Fruit fly (Drosophila melanogaster): ENCODE data around the gene CG14369.

The CG14369 gene

DNA sequence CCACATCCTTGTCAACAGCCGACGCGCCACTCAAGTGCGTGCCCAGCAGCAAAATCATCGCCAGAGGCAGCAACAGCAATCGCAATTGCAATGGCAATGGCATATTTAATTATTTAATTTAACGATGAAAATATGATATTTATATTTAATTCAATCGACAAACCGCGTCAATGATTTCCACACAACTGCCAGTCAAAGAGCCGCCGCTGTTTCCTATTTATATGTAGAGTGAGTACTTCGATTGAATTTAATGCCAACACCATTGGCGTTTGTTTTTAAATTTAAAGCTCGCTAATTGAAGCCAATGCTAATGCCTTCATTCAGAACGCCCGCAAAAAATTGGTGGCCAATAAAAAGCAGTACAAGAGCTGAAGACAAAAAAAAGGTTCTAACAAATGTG lies at the start of gene CG14369:
Gene CG14369 (minus strand): TSS at position 101 of the 400 bp plus-strand sequence.
- TF ChIP-seq Optix (GFP tag; IDR thresholded peaks at IDR 0.05): no peak
- TF ChIP-seq CG30020 (tag; optimal IDR thresholded peaks at IDR 0.05): no peak
- TF ChIP-seq CG4404 (GFP tag; IDR thresholded peaks at IDR 0.05): no peak
- TF ChIP-seq cad (GFP tag; optimal IDR thresholded peaks at IDR 0.05): no peak
- no peak for TF ChIP-seq CG1602 (GFP tag; optimal IDR thresholded peaks at IDR 0.05)
- no peak for TF ChIP-seq abd-A (tag; optimal IDR thresholded peaks at IDR 0.05)
- no peak for TF ChIP-seq eyg (GFP tag; optimal IDR thresholded peaks at IDR 0.05)
- no peak for TF ChIP-seq Mad (GFP tag; optimal IDR thresholded peaks at IDR 0.05)

DNA sequence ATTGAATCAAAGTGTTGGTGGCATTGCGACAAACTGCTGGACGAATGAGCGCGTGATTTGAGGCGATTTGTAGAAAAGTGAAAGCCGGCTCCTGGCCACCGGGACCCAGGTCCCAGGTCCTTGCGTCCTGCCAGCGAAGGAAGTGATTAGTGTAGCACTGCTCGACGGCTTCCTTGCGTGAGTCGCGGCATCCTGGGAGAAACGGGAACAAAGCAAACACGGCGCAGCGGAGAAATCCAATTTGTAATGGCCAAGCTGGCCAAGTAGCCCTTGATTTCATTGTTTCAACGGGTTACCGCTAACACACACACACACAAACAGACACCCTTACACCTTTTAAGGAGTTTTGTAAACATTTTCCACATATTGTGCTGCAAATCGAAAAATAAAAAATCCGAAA lies 39.2 kb upstream of the CG14369 start, which contains the start of gene CG10841:
Gene CG10841 (plus strand): TSS at position 301 of the 400 bp plus-strand sequence.
- TF ChIP-seq HmgZ (tag; optimal IDR thresholded peaks at IDR 0.05) (no peak), CG2712 (tag; optimal IDR thresholded peaks at IDR 0.05) (no peak), CG2889 (GFP tag; IDR thresholded peaks at IDR 0.05) (no peak)

DNA sequence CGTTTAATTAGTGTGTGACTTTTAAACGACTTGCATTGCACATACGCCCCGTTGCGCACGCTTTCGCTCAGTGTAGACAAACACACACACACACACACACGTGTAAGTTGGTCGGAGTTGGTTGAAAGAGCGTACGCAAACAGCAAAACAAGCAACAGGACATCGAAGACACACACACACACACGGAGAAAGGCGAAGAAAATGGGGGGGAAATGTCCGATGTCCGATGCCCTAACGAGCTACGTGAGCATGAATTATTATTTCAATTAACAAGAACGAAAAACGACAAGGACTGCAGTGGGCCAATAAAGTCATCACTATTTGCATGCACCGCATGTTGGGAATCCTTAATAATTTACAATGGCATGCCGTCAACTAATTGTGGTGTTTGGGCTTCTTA lies 24.8 kb upstream of the CG14369 start:
- TF ChIP-seq Awh (GFP tag; IDR thresholded peaks at IDR 0.05) (no peak), Ets65A (GFP tag) (peak; percentile 92)

DNA sequence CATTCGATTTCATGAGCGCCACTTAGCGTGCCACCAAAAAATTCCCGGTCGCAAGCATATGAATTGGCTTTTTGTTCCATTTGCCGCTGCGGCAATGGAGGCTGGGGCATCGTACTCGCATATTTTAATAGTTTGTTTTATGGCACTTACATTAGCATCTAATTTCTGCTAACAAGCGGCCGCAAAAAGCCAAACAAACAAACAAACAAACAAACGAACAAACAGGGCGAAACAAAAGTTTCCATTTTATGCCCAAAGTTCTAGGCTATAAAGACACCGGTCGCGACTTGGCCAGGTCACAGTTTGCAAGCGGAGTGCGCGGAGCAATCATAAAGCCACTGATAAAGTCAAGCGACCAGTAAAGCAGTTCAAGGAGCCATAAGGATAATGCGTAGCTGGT lies 23.2 kb upstream of the CG14369 start, which contains the start of gene CG9269:
Gene CG9269 (plus strand): TSS at position 301 of the 400 bp plus-strand sequence.
- TF ChIP-seq CG9437 (GFP tag; optimal IDR thresholded peaks at IDR 0.05): no peak
- no peak for TF ChIP-seq CG6272 (GFP tag; IDR thresholded peaks at IDR 0.05)
- no peak for TF ChIP-seq croc (GFP tag; conservative IDR thresholded peaks at IDR 0.05)
- no peak for TF ChIP-seq ttk (GFP tag; IDR thresholded peaks at IDR 0.05)
- TF ChIP-seq CG13296 (GFP tag; optimal IDR thresholded peaks at IDR 0.05): no peak
- no peak for TF ChIP-seq CG7271 (tag; optimal IDR thresholded peaks at IDR 0.05)
- no peak for TF ChIP-seq bcd (GFP tag; optimal IDR thresholded peaks at IDR 0.05)
- TF ChIP-seq Doc2 (GFP tag; IDR thresholded peaks at IDR 0.05): no peak
- no peak for TF ChIP-seq bbx (GFP tag; IDR thresholded peaks at IDR 0.05; ENCODE audit: partially characterized antibody)
- no peak for TF ChIP-seq Dip2 (GFP tag; IDR thresholded peaks at IDR 0.05)
- no peak for TF ChIP-seq ERR (GFP tag; optimal IDR thresholded peaks at IDR 0.05)
- no peak for TF ChIP-seq CG31365 (tag; optimal IDR thresholded peaks at IDR 0.05)
- TF ChIP-seq CG11093 (GFP tag; IDR thresholded peaks at IDR 0.05): no peak
- no peak for TF ChIP-seq CG8478 (optimal IDR thresholded peaks at IDR 0.05)
- TF ChIP-seq CG10654 (GFP tag; optimal IDR thresholded peaks at IDR 0.05): no peak
- no peak for TF ChIP-seq en (GFP tag; optimal IDR thresholded peaks at IDR 0.05)
- TF ChIP-seq sqz (GFP tag; optimal IDR thresholded peaks at IDR 0.05): no peak
- TF ChIP-seq CG14667 (GFP tag; IDR thresholded peaks at IDR 0.05): no peak
- TF ChIP-seq ssp (GFP tag; IDR thresholded peaks at IDR 0.05): no peak

DNA sequence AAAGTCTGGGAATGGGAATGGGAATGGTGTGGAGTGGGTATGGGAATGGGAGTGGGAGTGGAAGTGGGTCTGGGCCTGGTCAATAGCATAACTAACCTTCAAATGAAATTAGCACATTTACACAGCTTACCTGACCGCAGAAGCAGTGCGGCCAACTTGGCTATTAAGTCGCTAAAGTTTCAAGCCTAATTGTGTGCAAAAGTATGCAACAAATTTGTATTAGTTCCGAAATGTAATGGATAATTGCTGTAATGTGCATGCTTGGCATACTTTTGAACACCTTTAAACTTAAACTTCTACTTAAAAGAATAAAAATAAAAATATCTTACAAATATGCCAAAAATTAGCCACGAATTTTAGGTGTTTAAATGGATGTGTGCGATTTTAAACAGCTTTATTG lies 22.6 kb upstream of the CG14369 start:
- TF ChIP-seq fu2 (GFP tag; optimal IDR thresholded peaks at IDR 0.05): no peak
- 0 out of 3 replicates have a peak, but pooled peaks have one; percentile 16 for TF ChIP-seq CG14860 (GFP tag; IDR thresholded peaks at IDR 0.05; ENCODE audit: partially characterized antibody)
- no peak for TF ChIP-seq Awh (GFP tag; IDR thresholded peaks at IDR 0.05)
- TF ChIP-seq Sry-β (GFP tag; optimal IDR thresholded peaks at IDR 0.05): peak; percentile 11
- peak; percentile 82; the same call in 1 of the 2 replicates for TF ChIP-seq CG17612 (GFP tag; IDR thresholded peaks at IDR 0.05)
- TF ChIP-seq CG12769 (tag; optimal IDR thresholded peaks at IDR 0.05): peak; percentile 83
- TF ChIP-seq Mrtf (GFP tag; IDR thresholded peaks at IDR 0.05): 0 out of 3 replicates have a peak, but pooled peaks have one; percentile 23
- peak; percentile 30 for TF ChIP-seq sens (GFP tag)
- peak; percentile 75 for TF ChIP-seq CG8290 (GFP tag; optimal IDR thresholded peaks at IDR 0.05)
- peak in 1 of 2 experiments; percentile 85 for TF ChIP-seq CG8290 (tag; optimal IDR thresholded peaks at IDR 0.05)

All from whole organism, embryonic.